Fruit fly (Drosophila melanogaster) S2 (cell line): ENCODE measurements around the gene CG42758.

ENCODE experiments used
- CG8478 ChIP-seq: fragments of >200 bp; optimal IDR thresholded peaks from 2 replicates; lab custom pipeline; 2018
- CTCF ChIP-seq, 2 experiments: fragments of >200 bp; optimal IDR thresholded peaks; 2 replicates each; lab custom pipeline; 2018

dm6 chr3L:14558018-14558417 lies 9.2 kb upstream of the CG42758 start:
- TF ChIP-seq CG8478 (lab: Kevin White, UChicago) (no peak), CTCF (optimal IDR thresholded peaks at IDR 0.05; lab: Kevin White, UChicago) (no peak)
